Fruit fly (Drosophila melanogaster) whole organism, embryonic: Measurements from ENCODE around the gene scyl.
A peak's percentile ranks its signal among the peaks of the same experiment; 100 is the strongest.

ENCODE experiments used
- CG10543 ChIP-seq: fragments of 200-800 bp; sonication (Bioruptor generic); optimal IDR thresholded peaks from 3 replicates; lab custom pipeline; 2017; ENCODE audit warnings: missing biosample characterization, mild to moderate bottlenecking, missing genetic modification characterization, moderate library complexity
- CG12299 ChIP-seq: fragments of 200-800 bp; sonication (Bioruptor generic); optimal IDR thresholded peaks from 2 replicates; lab custom pipeline; 2018; ENCODE audit warnings: missing biosample characterization, mild to moderate bottlenecking, missing genetic modification characterization
- CG15696 ChIP-seq: fragments of 200-800 bp; sonication (Bioruptor generic); optimal IDR thresholded peaks from 2 replicates; lab custom pipeline; 2019; ENCODE audit warnings: missing biosample characterization, mild to moderate bottlenecking, missing genetic modification characterization, moderate library complexity
- CG1647 ChIP-seq: fragments of 200-800 bp; sonication (Bioruptor generic); optimal IDR thresholded peaks from 3 replicates; lab custom pipeline; 2016; ENCODE audit warnings: missing biosample characterization, missing genetic modification characterization
- CG16813 ChIP-seq: fragments of 200-800 bp; sonication (Bioruptor generic); IDR thresholded peaks from 3 replicates; pipeline ENCODE4 v1.3.6; 2022; ENCODE audit warnings: missing biosample characterization, missing genetic modification characterization; ENCODE audit not compliant: partially characterized antibody
- CG18262 ChIP-seq: fragments of 200-800 bp; optimal IDR thresholded peaks from 3 replicates; lab custom pipeline; 2019; ENCODE audit warnings: missing biosample characterization, mild to moderate bottlenecking, missing genetic modification characterization, moderate library complexity
- CG2129 ChIP-seq: fragments of 200-800 bp; sonication (Bioruptor generic); IDR thresholded peaks from 2 replicates; pipeline ENCODE4 v1.3.6; 2022; ENCODE audit warnings: missing biosample characterization, missing genetic modification characterization; ENCODE audit not compliant: partially characterized antibody
- CG2199 ChIP-seq: fragments of 200-800 bp; sonication (Bioruptor generic); IDR thresholded peaks from 3 replicates; pipeline ENCODE4 v1.3.6; 2022; ENCODE audit warnings: missing biosample characterization, missing genetic modification characterization
- CG2712 ChIP-seq: fragments of 200-800 bp; optimal IDR thresholded peaks from 3 replicates; lab custom pipeline; 2019; ENCODE audit warnings: missing biosample characterization, mild to moderate bottlenecking, missing genetic modification characterization, moderate library complexity
- CG2889 ChIP-seq: fragments of 200-800 bp; sonication (Bioruptor generic); IDR thresholded peaks from 3 replicates; pipeline ENCODE4 v1.3.6; 2022; ENCODE audit warnings: missing biosample characterization, missing genetic modification characterization
- CG3407 ChIP-seq: fragments of 200-800 bp; sonication (Bioruptor generic); optimal IDR thresholded peaks from 2 replicates; lab custom pipeline; 2018; ENCODE audit warnings: missing biosample characterization, mild to moderate bottlenecking, missing genetic modification characterization
- CG4360 ChIP-seq: fragments of 200-800 bp; sonication (Bioruptor generic); IDR thresholded peaks from 2 replicates; pipeline ENCODE4 v1.3.6; 2022; ENCODE audit warnings: missing biosample characterization, missing genetic modification characterization
- CG5953 ChIP-seq: fragments of 200-800 bp; sonication (Bioruptor generic); IDR thresholded peaks from 2 replicates; pipeline ENCODE4 v1.3.6; 2022; ENCODE audit warnings: missing biosample characterization, missing genetic modification characterization
- CG7271 ChIP-seq: fragments of 200-800 bp; sonication (Bioruptor generic); optimal IDR thresholded peaks from 2 replicates; lab custom pipeline; 2018; ENCODE audit warnings: missing biosample characterization, mild to moderate bottlenecking, missing genetic modification characterization, moderate library complexity
- CG7745 ChIP-seq: fragments of 200-800 bp; sonication (Bioruptor generic); optimal IDR thresholded peaks from 2 replicates; lab custom pipeline; 2018; ENCODE audit warnings: missing biosample characterization, mild to moderate bottlenecking, missing genetic modification characterization, moderate library complexity
- CoRest ChIP-seq: fragments of 200-800 bp; sonication (Bioruptor generic); optimal IDR thresholded peaks from 3 replicates; lab custom pipeline; 2018; ENCODE audit warnings: missing biosample characterization, mild to moderate bottlenecking, missing genetic modification characterization, moderate library complexity
- Drgx ChIP-seq: fragments of 200-800 bp; sonication (Bioruptor generic); IDR thresholded peaks from 2 replicates; pipeline ENCODE4 v1.3.6; 2022; ENCODE audit warnings: missing biosample characterization, missing genetic modification characterization
- ERR ChIP-seq: fragments of 200-800 bp; sonication (Bioruptor generic); optimal IDR thresholded peaks from 2 replicates; lab custom pipeline; 2016; ENCODE audit warnings: missing biosample characterization, missing genetic modification characterization
- HHEX ChIP-seq: fragments of 200-800 bp; sonication (Bioruptor generic); optimal IDR thresholded peaks from 3 replicates; lab custom pipeline; 2017; ENCODE audit warnings: missing biosample characterization, mild to moderate bottlenecking, missing genetic modification characterization, missing genetic modification reagents
- HmgZ ChIP-seq: fragments of 200-800 bp; sonication (Bioruptor generic); optimal IDR thresholded peaks from 2 replicates; lab custom pipeline; 2018; ENCODE audit warnings: missing biosample characterization, mild to moderate bottlenecking, missing genetic modification characterization
- Hsf ChIP-seq: fragments of 200-800 bp; sonication (Bioruptor generic); optimal IDR thresholded peaks from 3 replicates; lab custom pipeline; 2016; ENCODE audit warnings: missing biosample characterization, missing genetic modification characterization
- Lim3 ChIP-seq: fragments of 200-800 bp; sonication (Bioruptor generic); IDR thresholded peaks from 2 replicates; pipeline ENCODE4 v1.3.6; 2022; ENCODE audit warnings: missing biosample characterization, missing genetic modification characterization
- MBD-R2 ChIP-seq: fragments of 200-800 bp; sonication (Bioruptor generic); IDR thresholded peaks from 2 replicates; pipeline ENCODE4 v1.3.6; 2022; ENCODE audit warnings: missing biosample characterization, missing genetic modification characterization
- Med ChIP-seq: fragments of 200-800 bp; sonication (Bioruptor generic); peaks from one replicate; lab custom pipeline; 2016; ENCODE audit warnings: missing biosample characterization, missing genetic modification characterization, mild to moderate bottlenecking, inconsistent platforms, moderate library complexity
- Oli ChIP-seq: fragments of 200-800 bp; sonication (Bioruptor generic); optimal IDR thresholded peaks from 2 replicates; lab custom pipeline; 2018; ENCODE audit warnings: missing biosample characterization, mild to moderate bottlenecking, missing genetic modification characterization, moderate library complexity
- Ptx1 ChIP-seq: fragments of 200-800 bp; sonication (Bioruptor generic); IDR thresholded peaks from 2 replicates; pipeline ENCODE4 v1.3.6; 2022; ENCODE audit warnings: missing biosample characterization, missing genetic modification characterization
- Ravus ChIP-seq: fragments of 200-800 bp; sonication (Bioruptor generic); IDR thresholded peaks from 2 replicates; pipeline ENCODE4 v1.3.6; 2022; ENCODE audit warnings: missing biosample characterization, missing genetic modification characterization
- Spps ChIP-seq: fragments of 200-800 bp; sonication (Bioruptor generic); optimal IDR thresholded peaks from 2 replicates; lab custom pipeline; 2018; ENCODE audit warnings: missing biosample characterization, mild to moderate bottlenecking, missing genetic modification characterization
- Taf1 ChIP-seq: fragments of 200-800 bp; sonication (Bioruptor generic); IDR thresholded peaks from 2 replicates; pipeline ENCODE4 v1.3.6; 2022; ENCODE audit warnings: missing biosample characterization, missing genetic modification characterization
- Xrp1 ChIP-seq: fragments of 200-800 bp; sonication (Bioruptor generic); IDR thresholded peaks from 2 replicates; pipeline ENCODE4 v1.3.6; 2022; ENCODE audit warnings: missing biosample characterization, missing genetic modification characterization
- ara ChIP-seq: fragments of 200-800 bp; sonication (Bioruptor generic); IDR thresholded peaks from 2 replicates; pipeline ENCODE4 v1.3.6; 2022; ENCODE audit warnings: missing biosample characterization, missing genetic modification characterization
- bab2 ChIP-seq: fragments of 200-800 bp; sonication (Bioruptor generic); optimal IDR thresholded peaks from 2 replicates; lab custom pipeline; 2016; ENCODE audit warnings: missing biosample characterization, missing genetic modification characterization
- crol ChIP-seq: fragments of 200-800 bp; sonication (Bioruptor generic); IDR thresholded peaks from 2 replicates; pipeline ENCODE4 v1.3.6; 2022; ENCODE audit warnings: missing biosample characterization, missing genetic modification characterization
- cwo ChIP-seq: fragments of 200-800 bp; sonication (Bioruptor generic); optimal IDR thresholded peaks from 3 replicates; lab custom pipeline; 2017; ENCODE audit warnings: missing biosample characterization, missing genetic modification characterization, mild to moderate bottlenecking, moderate library complexity, missing genetic modification reagents
- dmrt11E ChIP-seq: fragments of 200-800 bp; sonication (Bioruptor generic); optimal IDR thresholded peaks from 3 replicates; lab custom pipeline; 2018; ENCODE audit warnings: missing biosample characterization, mild to moderate bottlenecking, missing genetic modification characterization, moderate library complexity
- dysf ChIP-seq: fragments of 200-800 bp; sonication (Bioruptor generic); IDR thresholded peaks from 3 replicates; pipeline ENCODE4 v1.3.6; 2022; ENCODE audit warnings: missing biosample characterization, missing genetic modification characterization
- ham ChIP-seq: fragments of 200-800 bp; sonication (Bioruptor generic); IDR thresholded peaks from 2 replicates; pipeline ENCODE4 v1.3.6; 2022; ENCODE audit warnings: missing biosample characterization, missing genetic modification characterization
- hkb ChIP-seq, 2 experiments: fragments of 200-800 bp in 1 of 2; fragments of >200 bp in 1 of 2; sonication (Bioruptor generic) in 1 of 2; IDR thresholded peaks in 1 of 2; optimal IDR thresholded peaks in 1 of 2; 2 replicates each; pipeline versions ENCODE4 v1.3.6 to Lab custom; 2017 to 2022; ENCODE audit warnings: missing biosample characterization in 1 of 2, missing genetic modification characterization in 1 of 2
- jing ChIP-seq: fragments of 200-800 bp; sonication (Bioruptor generic); optimal IDR thresholded peaks from 2 replicates; lab custom pipeline; 2018; ENCODE audit warnings: missing biosample characterization, mild to moderate bottlenecking, missing genetic modification characterization
- lilli ChIP-seq: fragments of 200-800 bp; sonication (Bioruptor generic); optimal IDR thresholded peaks from 3 replicates; lab custom pipeline; 2016; ENCODE audit warnings: missing biosample characterization, missing genetic modification characterization
- org-1 ChIP-seq: fragments of 200-800 bp; sonication (Bioruptor generic); optimal IDR thresholded peaks from 2 replicates; lab custom pipeline; 2017; ENCODE audit warnings: missing biosample characterization, missing genetic modification characterization
- otp ChIP-seq: fragments of 200-800 bp; sonication (Bioruptor generic); IDR thresholded peaks from 3 replicates; pipeline ENCODE4, ENCODE4 v1.3.6; 2022; ENCODE audit warnings: missing biosample characterization, missing genetic modification characterization
- schlank ChIP-seq: fragments of 200-800 bp; sonication (Bioruptor generic); optimal IDR thresholded peaks from 2 replicates; lab custom pipeline; 2018; ENCODE audit warnings: missing biosample characterization, mild to moderate bottlenecking, missing genetic modification characterization
- sens-2 ChIP-seq: fragments of 200-800 bp; sonication (Bioruptor generic); IDR thresholded peaks from 2 replicates; pipeline ENCODE4 v1.3.6; 2022; ENCODE audit warnings: missing biosample characterization, missing genetic modification characterization
- seq ChIP-seq: fragments of 200-800 bp; sonication (Bioruptor generic); IDR thresholded peaks from 2 replicates; pipeline ENCODE4 v1.3.6; 2022; ENCODE audit warnings: missing biosample characterization, missing genetic modification characterization
- slbo ChIP-seq: fragments of 200-800 bp; sonication (Bioruptor generic); IDR thresholded peaks from 2 replicates; pipeline ENCODE4 v1.3.6; 2022; ENCODE audit warnings: missing biosample characterization, missing genetic modification characterization
- tll ChIP-seq, 2 experiments: fragments of 200-800 bp in 1 of 2; fragments of >200 bp in 1 of 2; sonication (Bioruptor generic) in 1 of 2; optimal IDR thresholded peaks; 2 replicates each; lab custom pipeline; 2017 to 2019; ENCODE audit warnings: missing biosample characterization in 2 of 2, missing genetic modification characterization in 2 of 2, mild to moderate bottlenecking in 1 of 2, moderate library complexity in 1 of 2
- toy ChIP-seq: fragments of 200-800 bp; sonication (Bioruptor generic); IDR thresholded peaks from 2 replicates; pipeline ENCODE4 v1.3.6; 2022; ENCODE audit warnings: missing biosample characterization, missing genetic modification characterization
- vfl ChIP-seq: fragments of 200-800 bp; sonication (Bioruptor generic); optimal IDR thresholded peaks from 2 replicates; lab custom pipeline; 2016; ENCODE audit warnings: missing biosample characterization, missing genetic modification characterization

The scyl gene

DNA sequence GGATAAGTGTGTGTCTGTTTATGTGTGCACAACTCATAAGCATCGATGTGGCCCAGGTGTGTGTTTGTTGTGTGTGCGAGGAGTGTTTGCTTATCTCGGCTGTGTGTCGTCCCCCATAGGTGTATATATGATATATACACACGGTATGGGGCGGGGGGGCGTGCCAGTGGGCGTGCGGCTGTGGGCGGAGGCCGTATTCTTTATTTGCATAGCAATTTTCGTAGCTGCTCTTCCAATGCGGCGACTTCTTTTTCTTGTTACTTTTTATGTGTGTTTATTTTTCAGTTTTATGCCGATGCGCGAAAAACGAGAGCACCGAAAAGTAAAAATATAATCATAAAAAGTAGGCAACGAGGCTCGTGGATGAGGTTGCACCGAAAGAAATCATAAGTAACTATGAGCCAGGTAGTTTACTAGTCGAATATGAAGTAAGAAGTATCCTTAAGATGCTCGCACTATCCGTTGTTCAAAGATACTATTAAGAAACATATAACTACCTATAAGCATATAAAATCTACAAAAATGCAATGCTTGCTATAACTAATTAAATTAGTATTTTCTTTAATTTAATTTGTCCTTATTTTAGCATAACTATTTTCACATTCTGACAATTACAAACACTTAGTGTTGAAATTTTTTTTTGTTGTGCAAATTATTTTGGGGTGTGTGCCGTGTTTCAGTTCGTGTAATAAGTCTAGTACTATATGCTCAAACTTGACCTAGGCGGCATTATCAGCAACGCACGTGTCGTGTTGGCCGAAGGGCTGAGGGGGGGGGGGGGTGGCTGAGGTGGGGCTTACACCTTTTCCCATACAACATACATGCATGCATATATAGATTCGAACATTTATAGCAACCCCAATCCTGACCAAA lies 26.6 kb downstream of the scyl start (continued):
- TF ChIP-seq CG7745 (tag; lab: Kevin White, UChicago) (no peak), hkb (optimal IDR thresholded peaks at IDR 0.05; lab: Kevin White, UChicago) (no peak), hkb (GFP tag; IDR thresholded peaks at IDR 0.05; lab: Robert Waterston, UW) (peak; percentile 30; the same call in 1 of the 2 replicates), CG15696 (tag; lab: Kevin White, UChicago) (no peak), bab2 (GFP tag; lab: Kevin White, UChicago) (no peak), slbo (GFP tag; lab: Robert Waterston, UW) (peak; percentile 61; the same call in 1 of the 2 replicates), lilli (GFP tag; lab: Kevin White, UChicago) (peak; percentile 1), ara (GFP tag; lab: Robert Waterston, UW) (no peak), Spps (tag; lab: Kevin White, UChicago) (no peak), sens-2 (GFP tag; lab: Robert Waterston, UW) (no peak), CG1647 (no peak), schlank (tag; lab: Kevin White, UChicago) (peak; percentile 5), jing (GFP tag; lab: Kevin White, UChicago) (no peak), Xrp1 (GFP tag; lab: Robert Waterston, UW) (peak; percentile 43), CG18262 (tag; lab: Kevin White, UChicago) (peak; percentile 3), ERR (GFP tag; lab: Kevin White, UChicago) (no peak), MBD-R2 (GFP tag; lab: Robert Waterston, UW) (no peak; the same call in 1 of the 2 replicates), Oli (tag; lab: Kevin White, UChicago) (peak; percentile 61), dysf (GFP tag; lab: Robert Waterston, UW) (peak; percentile 14; the same call in 1 of the 3 replicates), CG4360 (peak; percentile 46), vfl (GFP tag; lab: Kevin White, UChicago) (no peak), dmrt11E (tag; lab: Kevin White, UChicago) (peak; percentile 20), crol (GFP tag; lab: Robert Waterston, UW) (peak; percentile 85), CG2129 (GFP tag; lab: Robert Waterston, UW) (no peak), Drgx (no peak), seq (GFP tag; lab: Robert Waterston, UW) (peak; percentile 38; the same call in 1 of the 2 replicates), Med (GFP tag; lab: Kevin White, UChicago) (peak; percentile 63), toy (GFP tag; lab: Robert Waterston, UW) (no peak), Taf1 (GFP tag; lab: Robert Waterston, UW) (no peak), CoRest (tag; lab: Kevin White, UChicago) (peak; percentile 67), CG3407 (GFP tag; lab: Kevin White, UChicago) (no peak), Ptx1 (GFP tag; lab: Robert Waterston, UW) (no peak), CG2889 (GFP tag; lab: Robert Waterston, UW) (peak; percentile 38; the same call in 1 of the 3 replicates), Ravus (no peak), CG10543 (GFP tag; lab: Kevin White, UChicago) (peak; percentile 27), ham (GFP tag; lab: Robert Waterston, UW) (no peak), Lim3 (GFP tag; lab: Robert Waterston, UW) (no peak), Hsf (peak; percentile 27), CG16813 (GFP tag; lab: Robert Waterston, UW) (no peak), CG2712 (tag; lab: Kevin White, UChicago) (no peak), org-1 (GFP tag; lab: Kevin White, UChicago) (no peak), otp (GFP tag; lab: Robert Waterston, UW) (peak; percentile 81), HmgZ (tag; lab: Kevin White, UChicago) (no peak), HHEX (peak; percentile 3), CG5953 (GFP tag; lab: Robert Waterston, UW) (peak; percentile 50; the same call in 1 of the 2 replicates), cwo (GFP tag; lab: Kevin White, UChicago) (peak; percentile 80), tll (GFP tag; optimal IDR thresholded peaks at IDR 0.05; lab: Kevin White, UChicago) (no peak), CG2199 (peak; percentile 45; the same call in 1 of the 3 replicates), CG7271 (tag; lab: Kevin White, UChicago) (no peak), CG12299 (tag; lab: Kevin White, UChicago) (no peak)
